Fruit fly (Drosophila melanogaster) whole organism, adult: ENCODE results near the gene MBD-like.

ENCODE experiments used
- CG11617 ChIP-seq: fragments of 200-800 bp; sonication (Bioruptor generic); optimal IDR thresholded peaks from 2 replicates; lab custom pipeline; 2017; ENCODE audit warnings: mild to moderate bottlenecking, missing biosample characterization, missing genetic modification reagents, missing genetic modification characterization
- CG14711 ChIP-seq: fragments of 200-800 bp; sonication (Bioruptor generic); optimal IDR thresholded peaks from 2 replicates; lab custom pipeline; 2018; ENCODE audit warnings: missing biosample characterization, mild to moderate bottlenecking, missing genetic modification characterization, moderate library complexity
- Clk ChIP-seq: fragments of 200-800 bp; sonication (Bioruptor generic); optimal IDR thresholded peaks from 2 replicates; lab custom pipeline; 2017; ENCODE audit warnings: missing biosample characterization, missing genetic modification characterization
- Crg-1 ChIP-seq: fragments of 200-800 bp; sonication (Bioruptor generic); optimal IDR thresholded peaks from 2 replicates; lab custom pipeline; 2016; ENCODE audit warnings: missing biosample characterization, missing genetic modification characterization
- Hr96 ChIP-seq: fragments of 200-800 bp; sonication (Bioruptor generic); optimal IDR thresholded peaks from 2 replicates; lab custom pipeline; 2016; ENCODE audit warnings: missing biosample characterization, missing genetic modification characterization
- Mnt ChIP-seq: fragments of 200-800 bp; sonication (Bioruptor generic); optimal IDR thresholded peaks from 2 replicates; lab custom pipeline; 2016; ENCODE audit warnings: missing biosample characterization, mild to moderate bottlenecking, missing genetic modification characterization
- bab1 ChIP-seq: fragments of 200-800 bp; sonication (Bioruptor generic); optimal IDR thresholded peaks from 3 replicates; lab custom pipeline; 2019; ENCODE audit warnings: missing biosample characterization, mild to moderate bottlenecking, missing genetic modification characterization, moderate library complexity
- cic ChIP-seq: fragments of 200-800 bp; sonication (Bioruptor generic); optimal IDR thresholded peaks from 2 replicates; lab custom pipeline; 2017; ENCODE audit warnings: missing biosample characterization, mild to moderate bottlenecking, missing genetic modification characterization, moderate library complexity
- ovo ChIP-seq: fragments of 200-800 bp; sonication (Bioruptor generic); optimal IDR thresholded peaks from 2 replicates; lab custom pipeline; 2016; ENCODE audit warnings: missing biosample characterization, missing genetic modification characterization
- pad ChIP-seq: fragments of 200-800 bp; sonication (Bioruptor generic); optimal IDR thresholded peaks from 3 replicates; lab custom pipeline; 2017; ENCODE audit warnings: missing biosample characterization, missing genetic modification characterization, mild to moderate bottlenecking, moderate library complexity, missing genetic modification reagents

DNA sequence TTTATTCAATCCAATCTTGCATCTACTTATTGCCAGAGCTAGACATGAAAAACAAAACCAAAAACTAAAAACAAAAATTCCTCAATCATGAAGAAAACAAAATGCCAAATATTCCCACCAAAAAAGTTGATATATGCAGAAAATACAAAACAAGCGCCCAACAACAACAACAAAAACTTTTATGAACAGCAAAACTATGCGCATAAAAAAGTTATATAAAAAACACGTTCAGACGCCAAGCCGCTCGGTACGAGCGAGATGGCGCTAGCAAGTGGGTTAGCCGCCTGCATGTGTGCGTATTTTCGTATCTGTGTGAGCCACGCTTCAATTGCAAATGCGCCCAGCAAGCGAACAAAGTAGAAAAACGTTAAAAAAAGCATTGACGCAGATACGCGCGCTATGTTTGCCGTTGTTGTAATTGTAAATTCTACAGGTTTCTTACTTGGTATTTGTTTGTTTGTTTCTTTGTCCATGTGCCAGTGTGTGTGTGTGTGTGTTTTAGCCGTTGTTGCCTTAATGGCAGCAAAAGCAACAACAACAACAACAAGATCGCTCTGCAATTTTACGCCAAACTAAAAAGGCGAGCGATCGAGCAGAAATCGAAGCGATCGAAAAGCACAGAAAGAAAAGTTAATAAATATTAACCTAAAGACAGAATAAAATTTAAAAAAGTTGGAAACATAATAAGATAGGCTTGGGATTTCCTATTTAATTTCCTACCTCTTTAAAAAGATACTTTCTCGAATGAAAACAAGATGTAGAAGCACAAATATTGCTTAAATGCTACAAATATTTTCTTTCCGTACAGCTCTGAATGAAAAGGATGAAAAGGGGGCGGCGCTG is 34.1 kb downstream of the MBD-like start:
- TF ChIP-seq cic (GFP tag; lab: Kevin White, UChicago): no peak
- no peak for TF ChIP-seq CG11617 (GFP tag; lab: Kevin White, UChicago)
- no peak for TF ChIP-seq pad
- TF ChIP-seq Crg-1: no peak
- no peak for TF ChIP-seq CG14711 (tag; lab: Kevin White, UChicago)
- TF ChIP-seq Hr96: no peak
- peak; percentile 5 for TF ChIP-seq ovo (GFP tag; lab: Kevin White, UChicago)
- TF ChIP-seq Clk (GFP tag; lab: Kevin White, UChicago): no peak
- TF ChIP-seq bab1 (GFP tag; lab: Kevin White, UChicago): no peak
- TF ChIP-seq Mnt (GFP tag; lab: Kevin White, UChicago): peak; percentile 1
